Worm (Caenorhabditis elegans) whole organism, late embryonic: Measurements from ENCODE around the gene sdz-24.

ENCODE experiments used
- ceh-18 ChIP-seq: sonication (generic microtip); optimal IDR thresholded peaks from 2 replicates; lab custom pipeline; 2016; ENCODE audit warnings: missing genetic modification characterization, missing compliant biosample characterization
- ceh-19 ChIP-seq: fragments of 200-800 bp; sonication (Bioruptor generic); optimal IDR thresholded peaks from 2 replicates; lab custom pipeline; 2018; ENCODE audit warnings: mild to moderate bottlenecking, missing genetic modification characterization, missing compliant biosample characterization
- lin-11 ChIP-seq: fragments of 200-800 bp; sonication (Bioruptor generic); optimal IDR thresholded peaks from 2 replicates; lab custom pipeline; 2018; ENCODE audit warnings: mild to moderate bottlenecking, missing genetic modification characterization, missing compliant biosample characterization
- pag-3 ChIP-seq: sonication (generic microtip); optimal IDR thresholded peaks from 2 replicates; lab custom pipeline; 2016; ENCODE audit warnings: missing compliant biosample characterization, missing genetic modification characterization, borderline replicate concordance
- pha-2 ChIP-seq: sonication (generic microtip); optimal IDR thresholded peaks from 2 replicates; lab custom pipeline; 2017; ENCODE audit warnings: mild to moderate bottlenecking, missing genetic modification characterization, missing compliant biosample characterization
- ref-2 ChIP-seq: sonication (generic microtip); optimal IDR thresholded peaks from 2 replicates; lab custom pipeline; 2016; ENCODE audit warnings: missing genetic modification characterization, missing compliant biosample characterization
- tbx-2 ChIP-seq: sonication (generic microtip); optimal IDR thresholded peaks from 2 replicates; lab custom pipeline; 2016; ENCODE audit warnings: missing genetic modification characterization, missing compliant biosample characterization

DNA sequence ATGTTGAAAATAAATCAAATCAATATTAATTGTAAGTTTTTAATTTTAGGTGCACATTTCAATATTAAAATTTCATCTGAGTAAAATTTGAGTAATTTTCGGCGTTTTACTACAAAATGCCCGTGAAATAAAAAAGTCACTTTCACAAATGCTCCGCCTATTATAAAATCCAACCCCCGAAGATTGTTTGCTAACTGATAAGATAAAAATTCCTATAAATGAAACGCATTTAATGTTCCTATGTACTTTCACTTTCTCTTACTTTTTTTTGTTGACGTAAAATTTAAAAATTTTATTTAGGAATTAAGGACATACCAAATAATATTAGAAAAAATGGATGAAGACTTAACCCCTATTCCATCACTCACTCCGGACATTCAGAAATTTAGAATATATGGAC lies at the start of gene sdz-24:
- TF ChIP-seq ref-2 (tag; lab: Kevin White, UChicago) (no peak), pha-2 (tag; lab: Kevin White, UChicago) (no peak), lin-11 (tag; lab: Kevin White, UChicago) (no peak), ceh-18 (tag; lab: Kevin White, UChicago) (no peak), pag-3 (no peak), tbx-2 (tag; lab: Kevin White, UChicago) (no peak), ceh-19 (GFP tag; lab: Kevin White, UChicago) (no peak)
